Worm (Caenorhabditis elegans) whole organism, late embryonic: Measurements from ENCODE around the gene C38D9.8.
A peak's percentile ranks its signal among the peaks of the same experiment; 100 is the strongest.

Experiments used
- C38D4.7 ChIP-seq: fragments of 200-800 bp; sonication (Bioruptor generic); optimal IDR thresholded peaks from 2 replicates; lab custom pipeline; 2018; ENCODE audit warnings: mild to moderate bottlenecking, missing genetic modification characterization, moderate library complexity, missing compliant biosample characterization
- F13H6.1 ChIP-seq: sonication (generic microtip); optimal IDR thresholded peaks from 2 replicates; lab custom pipeline; 2016; ENCODE audit warnings: missing genetic modification characterization, missing compliant biosample characterization
- K09A11.1 ChIP-seq: sonication (generic microtip); optimal IDR thresholded peaks from 2 replicates; lab custom pipeline; 2017; ENCODE audit warnings: antibody characterized with exemption, mild to moderate bottlenecking, missing genetic modification characterization, missing compliant biosample characterization; ENCODE audit not compliant: insufficient read depth
- Y22D7AL.16 ChIP-seq: sonication (generic microtip); optimal IDR thresholded peaks from 2 replicates; lab custom pipeline; 2016; ENCODE audit warnings: missing genetic modification characterization, missing compliant biosample characterization
- ama-1 ChIP-seq: fragments of 150-350 bp; optimal IDR thresholded peaks from 2 replicates; lab custom pipeline; 2014
- ceh-14 ChIP-seq: sonication (generic microtip); optimal IDR thresholded peaks from 2 replicates; lab custom pipeline; 2016; ENCODE audit warnings: missing genotype, missing genetic modification characterization, missing compliant biosample characterization
- ceh-2 ChIP-seq: sonication (generic microtip); optimal IDR thresholded peaks from 2 replicates; lab custom pipeline; 2016; ENCODE audit warnings: missing genotype, missing genetic modification characterization, missing compliant biosample characterization
- ceh-22 ChIP-seq: sonication (generic microtip); optimal IDR thresholded peaks from 2 replicates; lab custom pipeline; 2017; ENCODE audit warnings: missing biosample characterization, missing genetic modification characterization
- ceh-30 ChIP-seq: fragments of 150-350 bp; optimal IDR thresholded peaks from 2 replicates; lab custom pipeline; 2014; ENCODE audit warnings: missing biosample characterization, missing genetic modification characterization
- ceh-31 ChIP-seq: sonication (generic microtip); optimal IDR thresholded peaks from 2 replicates; lab custom pipeline; 2016; ENCODE audit warnings: missing genetic modification characterization, missing compliant biosample characterization
- ceh-34 ChIP-seq: sonication (generic microtip); optimal IDR thresholded peaks from 2 replicates; lab custom pipeline; 2016; ENCODE audit warnings: mild to moderate bottlenecking, missing genetic modification characterization, missing compliant biosample characterization
- ceh-45 ChIP-seq: fragments of 200-800 bp; sonication (Bioruptor generic); IDR thresholded peaks from 2 replicates; pipeline ENCODE4 v1.3.6; 2022; ENCODE audit warnings: missing genetic modification reagents, missing genetic modification characterization, missing compliant biosample characterization
- ceh-48 ChIP-seq: sonication (generic microtip); optimal IDR thresholded peaks from 2 replicates; lab custom pipeline; 2016; ENCODE audit warnings: missing genetic modification characterization, inconsistent platforms, missing compliant biosample characterization
- ceh-6 ChIP-seq: fragments of 200-800 bp; sonication (Bioruptor generic); optimal IDR thresholded peaks from 2 replicates; lab custom pipeline; 2018; ENCODE audit warnings: mild to moderate bottlenecking, missing genetic modification characterization, missing compliant biosample characterization
- dve-1 ChIP-seq: sonication (generic microtip); optimal IDR thresholded peaks from 2 replicates; lab custom pipeline; 2017; ENCODE audit warnings: antibody characterized with exemption, mild to moderate bottlenecking, missing genetic modification characterization, missing compliant biosample characterization
- elt-2 ChIP-seq: sonication (generic microtip); optimal IDR thresholded peaks from 2 replicates; lab custom pipeline; 2016; ENCODE audit warnings: missing genetic modification reagents, missing genetic modification characterization, missing compliant biosample characterization
- ets-4 ChIP-seq: sonication (generic microtip); optimal IDR thresholded peaks from 2 replicates; lab custom pipeline; 2016; ENCODE audit warnings: missing genetic modification characterization, missing compliant biosample characterization
- fax-1 ChIP-seq: sonication (generic microtip); optimal IDR thresholded peaks from 2 replicates; lab custom pipeline; 2016; ENCODE audit warnings: missing genotype, missing genetic modification characterization, missing compliant biosample characterization
- hlh-13 ChIP-seq: fragments of 200-800 bp; sonication (Bioruptor generic); optimal IDR thresholded peaks from 2 replicates; lab custom pipeline; 2018; ENCODE audit warnings: mild to moderate bottlenecking, missing genetic modification characterization, missing compliant biosample characterization
- hlh-15 ChIP-seq: sonication (generic microtip); optimal IDR thresholded peaks from 2 replicates; lab custom pipeline; 2016; ENCODE audit warnings: missing genetic modification characterization, missing compliant biosample characterization
- hlh-8 ChIP-seq: sonication (generic microtip); optimal IDR thresholded peaks from 2 replicates; lab custom pipeline; 2016; ENCODE audit warnings: missing genotype, missing genetic modification characterization, missing compliant biosample characterization
- madf-2 ChIP-seq: sonication (generic microtip); optimal IDR thresholded peaks from 2 replicates; lab custom pipeline; 2017; ENCODE audit warnings: missing genetic modification characterization, missing compliant biosample characterization
- nhr-11 ChIP-seq: fragments of 150-350 bp; optimal IDR thresholded peaks from 2 replicates; lab custom pipeline; 2014; ENCODE audit warnings: missing biosample characterization, missing genetic modification characterization
- odd-2 ChIP-seq: sonication (generic microtip); optimal IDR thresholded peaks from 2 replicates; lab custom pipeline; 2017; ENCODE audit warnings: antibody characterized with exemption, mild to moderate bottlenecking, missing genetic modification characterization, missing compliant biosample characterization
- sdc-2 ChIP-seq: sonication (generic microtip); optimal IDR thresholded peaks from 2 replicates; lab custom pipeline; 2016; ENCODE audit warnings: missing genotype, missing genetic modification characterization, missing compliant biosample characterization
- sox-2 ChIP-seq: fragments of 200-800 bp; sonication (Bioruptor generic); IDR thresholded peaks from 2 replicates; pipeline ENCODE4 v1.3.6; 2022; ENCODE audit warnings: missing genetic modification reagents, missing genetic modification characterization, missing compliant biosample characterization
- ttx-3 ChIP-seq: sonication (generic microtip); optimal IDR thresholded peaks from 2 replicates; lab custom pipeline; 2016; ENCODE audit warnings: missing genetic modification reagents, missing genetic modification characterization, missing compliant biosample characterization
- unc-3 ChIP-seq, 2 experiments: fragments of 200-800 bp in 1 of 2; sonication (Bioruptor generic) in 1 of 2; sonication (generic microtip) in 1 of 2; conservative IDR thresholded peaks in 1 of 2; optimal IDR thresholded peaks in 1 of 2; 2 replicates each; pipeline versions ENCODE4 v1.3.6 to Lab custom; 2016 to 2022; ENCODE audit warnings: missing compliant biosample characterization in 2 of 2, missing genetic modification characterization in 2 of 2, missing genetic modification reagents in 1 of 2
- unc-42 ChIP-seq: sonication (generic microtip); optimal IDR thresholded peaks from 2 replicates; lab custom pipeline; 2016; ENCODE audit warnings: missing genotype, missing genetic modification characterization, missing compliant biosample characterization
- unc-55 ChIP-seq: sonication (generic microtip); optimal IDR thresholded peaks from 2 replicates; lab custom pipeline; 2017; ENCODE audit warnings: missing biosample characterization, missing genetic modification reagents, missing genetic modification characterization
- unc-86 ChIP-seq: sonication (generic microtip); optimal IDR thresholded peaks from 2 replicates; lab custom pipeline; 2016; ENCODE audit warnings: missing genetic modification characterization, missing compliant biosample characterization
- ztf-16 ChIP-seq: sonication (generic microtip); optimal IDR thresholded peaks from 2 replicates; lab custom pipeline; 2017; ENCODE audit warnings: missing genetic modification characterization, missing compliant biosample characterization

C38D9.8 gene

ce11 chrV:17540295-17540694 lies 12.4 kb downstream of the C38D9.8 start, which contains the start of gene srz-25:
TSS of gene srz-25 (plus strand) at chrV:17540595.
- TF ChIP-seq hlh-15 (no peak), odd-2 (tag; lab: Kevin White, UChicago) (no peak), sox-2 (GFP tag; lab: Robert Waterston, UW) (no peak), madf-2 (no peak), unc-42 (tag; lab: Kevin White, UChicago) (no peak), ceh-30 (tag; lab: Kevin White, UChicago) (no peak), ama-1 (lab: Kevin White, UChicago) (no peak), unc-86 (no peak), elt-2 (tag; lab: Kevin White, UChicago) (no peak), dve-1 (tag; lab: Kevin White, UChicago) (no peak)

ce11 chrV:17539289-17539688 lies 13.4 kb downstream of the C38D9.8 start:
- no peak for TF ChIP-seq sdc-2 (tag; lab: Kevin White, UChicago)
- no peak for TF ChIP-seq ets-4 (tag; lab: Kevin White, UChicago)
- peak; percentile 37 for TF ChIP-seq ceh-48 (tag; lab: Kevin White, UChicago)
- no peak for TF ChIP-seq K09A11.1
- TF ChIP-seq hlh-13 (GFP tag; lab: Kevin White, UChicago): no peak
- TF ChIP-seq, all 69 proteins: peak for 1

ce11 chrV:17538279-17538896 lies 14.3 kb downstream of the C38D9.8 start, which contains the start of gene C18D4.6:
TSS of gene C18D4.6 (minus strand) at chrV:17538375.
- TF ChIP-seq unc-42 (tag; lab: Kevin White, UChicago): no peak
- no peak for TF ChIP-seq elt-2 (tag; lab: Kevin White, UChicago)
- no peak for TF ChIP-seq ttx-3
- TF ChIP-seq ama-1 (lab: Kevin White, UChicago): no peak
- TF ChIP-seq ceh-34 (tag; lab: Kevin White, UChicago): no peak
- no peak for TF ChIP-seq unc-3 (GFP tag; conservative IDR thresholded peaks at IDR 0.05; lab: Robert Waterston, UW)
- no peak for TF ChIP-seq unc-3 (tag; optimal IDR thresholded peaks at IDR 0.05; lab: Kevin White, UChicago)
- TF ChIP-seq K09A11.1: no peak
- TF ChIP-seq ceh-6 (GFP tag; lab: Kevin White, UChicago): no peak

- TF ChIP-seq ceh-31 (no peak), ztf-16 (tag; lab: Kevin White, UChicago) (no peak), nhr-11 (tag; lab: Kevin White, UChicago) (no peak), ceh-48 (tag; lab: Kevin White, UChicago) (no peak), ceh-2 (tag; lab: Kevin White, UChicago) (no peak), odd-2 (tag; lab: Kevin White, UChicago) (no peak), ceh-14 (tag; lab: Kevin White, UChicago) (no peak), ceh-45 (GFP tag; lab: Robert Waterston, UW) (no peak), ets-4 (tag; lab: Kevin White, UChicago) (no peak), K09A11.1 (no peak), F13H6.1 (tag; lab: Kevin White, UChicago) (no peak), fax-1 (tag; lab: Kevin White, UChicago) (no peak)
Measured at ce11 chrV:17533200-17533599, 19.5 kb downstream of the C38D9.8 start.

- no peak for TF ChIP-seq unc-55 (GFP tag; lab: Kevin White, UChicago)
- no peak for TF ChIP-seq F13H6.1 (tag; lab: Kevin White, UChicago)
- no peak for TF ChIP-seq madf-2
- TF ChIP-seq hlh-8 (tag; lab: Kevin White, UChicago): no peak
- no peak for TF ChIP-seq ceh-31
- TF ChIP-seq Y22D7AL.16 (tag; lab: Kevin White, UChicago): no peak
- TF ChIP-seq ceh-22 (tag; lab: Kevin White, UChicago): no peak
- TF ChIP-seq C38D4.7 (GFP tag; lab: Kevin White, UChicago): no peak
Measured at ce11 chrV:17532686-17533085, 20.0 kb downstream of the C38D9.8 start, which contains the start of gene C18D4.3. TSS of gene C18D4.3 (minus strand) at chrV:17532786.
